Fruit fly (Drosophila melanogaster): ENCODE measurements around the gene jigr1.

Gene jigr1

DNA sequence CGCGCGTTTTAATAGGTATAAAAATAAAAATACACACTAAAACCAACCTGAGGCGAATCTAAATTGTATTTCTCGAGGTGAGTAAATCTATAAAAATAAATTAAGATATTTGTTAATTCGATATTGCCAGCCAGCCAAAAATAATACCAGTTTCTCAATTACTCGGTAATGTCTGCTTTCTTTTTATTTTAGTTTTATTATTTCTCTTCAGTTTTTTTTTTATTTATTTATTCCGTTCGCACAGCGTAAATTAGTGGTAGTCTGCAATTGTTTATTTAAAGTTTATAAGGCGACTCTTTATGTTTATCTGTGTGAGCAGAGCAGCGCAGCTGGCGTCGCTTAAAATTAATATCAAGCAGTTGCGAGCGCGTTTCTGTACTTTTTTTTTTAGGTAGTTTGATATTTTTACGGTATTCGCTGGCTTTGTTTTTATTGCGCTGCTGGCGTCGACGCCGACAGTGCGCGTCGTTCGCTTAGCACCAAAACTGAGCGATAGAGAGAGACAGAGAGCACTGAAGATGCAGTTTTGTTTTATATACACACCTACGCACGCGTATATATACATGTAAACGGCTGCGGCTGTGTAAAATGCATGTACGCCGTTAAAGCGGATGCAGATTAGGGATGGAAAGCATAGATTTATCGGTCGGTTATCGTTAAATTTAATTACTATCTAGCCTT, 10.1 kb downstream of the jigr1 start (continued):
- TF ChIP-seq abd-A (tag; optimal IDR thresholded peaks at IDR 0.05), result peak; percentile 73
- TF ChIP-seq CG6765 (GFP tag; optimal IDR thresholded peaks at IDR 0.05), result peak; percentile 22
- TF ChIP-seq CG2129 (GFP tag; IDR thresholded peaks at IDR 0.05; ENCODE audit: partially characterized antibody), result no peak
- TF ChIP-seq Vsx1 (GFP tag; optimal IDR thresholded peaks at IDR 0.05), result no peak
- TF ChIP-seq CG7987 (GFP tag; optimal IDR thresholded peaks at IDR 0.05), result peak; percentile 7
- TF ChIP-seq CG15601 (tag; optimal IDR thresholded peaks at IDR 0.05), result peak; percentile 13
- TF ChIP-seq CG1233 (GFP tag; optimal IDR thresholded peaks at IDR 0.05), result peak; percentile 37
- TF ChIP-seq Hmr (GFP tag; optimal IDR thresholded peaks at IDR 0.05), result peak; percentile 16
- TF ChIP-seq HLH4C (GFP tag; IDR thresholded peaks at IDR 0.05; ENCODE audit: partially characterized antibody), result peak; percentile 91
- TF ChIP-seq CG34224 (GFP tag; IDR thresholded peaks at IDR 0.05; ENCODE audit: partially characterized antibody), result peak; percentile 55
- no peak for TF ChIP-seq corto (GFP tag; optimal IDR thresholded peaks at IDR 0.05)
- TF ChIP-seq Side (GFP tag; optimal IDR thresholded peaks at IDR 0.05), result peak; percentile 41
- TF ChIP-seq YL-1 (GFP tag; optimal IDR thresholded peaks at IDR 0.05), result peak; percentile 42
- peak; percentile 98 for TF ChIP-seq Adf1 (GFP tag; IDR thresholded peaks at IDR 0.05)
- peak in 1 of 2 experiments; percentile 13 for TF ChIP-seq insv (GFP tag; optimal IDR thresholded peaks at IDR 0.05)
- no peak for TF ChIP-seq crol (GFP tag; IDR thresholded peaks at IDR 0.05)
- TF ChIP-seq CG4730 (GFP tag; IDR thresholded peaks at IDR 0.05), result no peak
- TF ChIP-seq CG8924 (tag; optimal IDR thresholded peaks at IDR 0.05), result peak; percentile 80
- peak; percentile 24 for TF ChIP-seq shn (GFP tag; optimal IDR thresholded peaks at IDR 0.05)
- peak; percentile 70 for TF ChIP-seq CG32767 (GFP tag; IDR thresholded peaks at IDR 0.05)
- 0 out of 2 replicates have a peak, but pooled peaks have one; percentile 11 for TF ChIP-seq CG32532 (GFP tag; IDR thresholded peaks at IDR 0.05)
- no peak for TF ChIP-seq lov (optimal IDR thresholded peaks at IDR 0.05)
- 0 out of 3 replicates have a peak, but pooled peaks have one; percentile 64 for TF ChIP-seq lov (GFP tag; IDR thresholded peaks at IDR 0.05)
- TF ChIP-seq hb (GFP tag; IDR thresholded peaks at IDR 0.05; ENCODE audit: partially characterized antibody), result peak; percentile 91
- peak; percentile 82 for TF ChIP-seq Med (GFP tag)
- no peak for TF ChIP-seq CG13775 (GFP tag; optimal IDR thresholded peaks at IDR 0.05)
- no peak for TF ChIP-seq p53 (GFP tag; optimal IDR thresholded peaks at IDR 0.05)
- peak; percentile 59 for TF ChIP-seq sob (GFP tag; IDR thresholded peaks at IDR 0.05)
- TF ChIP-seq cad (GFP tag; optimal IDR thresholded peaks at IDR 0.05), result peak; percentile 66
- peak; percentile 25; the same call in 1 of the 2 replicates for TF ChIP-seq unc-4 (GFP tag; IDR thresholded peaks at IDR 0.05; ENCODE audit: partially characterized antibody)
- TF ChIP-seq grau (tag; optimal IDR thresholded peaks at IDR 0.05), result peak; percentile 25
- TF ChIP-seq bsh (GFP tag; optimal IDR thresholded peaks at IDR 0.05), result peak; percentile 31 to 62
- peak; percentile 38; the same call in 1 of the 2 replicates for TF ChIP-seq inv (GFP tag; IDR thresholded peaks at IDR 0.05; ENCODE audit: partially characterized antibody)
- TF ChIP-seq exex (tag; optimal IDR thresholded peaks at IDR 0.05), result peak; percentile 15
- TF ChIP-seq sr (GFP tag; IDR thresholded peaks at IDR 0.05), result peak; percentile 97
- TF ChIP-seq CG6654 (GFP tag; optimal IDR thresholded peaks at IDR 0.05), result no peak
- TF ChIP-seq oc (tag; optimal IDR thresholded peaks at IDR 0.05), result peak; percentile 98
- TF ChIP-seq trem (tag; optimal IDR thresholded peaks at IDR 0.05), result peak; percentile 49
- no peak for TF ChIP-seq slp2 (GFP tag; optimal IDR thresholded peaks at IDR 0.05)
- TF ChIP-seq CG3838 (GFP tag; optimal IDR thresholded peaks at IDR 0.05), result no peak
- no peak for TF ChIP-seq Elba2 (GFP tag; optimal IDR thresholded peaks at IDR 0.05)
- TF ChIP-seq klu (GFP tag; IDR thresholded peaks at IDR 0.05), result peak; percentile 70; the same call in 1 of the 2 replicates
- TF ChIP-seq CG14441 (GFP tag; IDR thresholded peaks at IDR 0.05), result no peak; the same call in 1 of the 2 replicates
- peak; percentile 19 for TF ChIP-seq CG15269 (tag; optimal IDR thresholded peaks at IDR 0.05)
- TF ChIP-seq CG2712 (tag; optimal IDR thresholded peaks at IDR 0.05), result peak; percentile 49
- TF ChIP-seq Ets65A (GFP tag), result peak; percentile 88
- no peak for TF ChIP-seq Stat92E (GFP tag; optimal IDR thresholded peaks at IDR 0.05)
- TF ChIP-seq CG12391 (tag; optimal IDR thresholded peaks at IDR 0.05), result no peak
